Worm (Caenorhabditis elegans): ENCODE data around the gene elks-1.
"Not testable (repeated sequence)": the region's sequence is repeated elsewhere in the genome, so short reads cannot be mapped to it uniquely, and the experiment has no call there.

DNA sequence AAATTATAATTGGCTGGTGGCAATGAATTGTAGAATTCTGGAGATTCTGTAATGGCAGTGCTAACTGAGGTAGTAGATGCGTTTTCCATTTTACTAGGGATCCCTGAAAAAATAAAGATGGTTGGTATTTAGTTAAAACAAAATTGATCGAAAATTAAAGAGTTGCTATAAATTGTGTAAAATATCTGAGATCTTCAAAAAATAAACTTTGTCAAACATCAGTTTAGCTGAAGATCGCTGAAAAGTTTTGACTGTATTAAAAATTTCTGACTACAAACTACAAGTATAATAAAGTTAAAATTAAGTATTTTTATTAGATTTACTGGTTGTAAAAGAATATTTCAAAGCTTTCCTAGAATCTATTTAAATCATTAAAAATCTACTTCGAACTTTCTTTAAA is 40.2 kb upstream of the elks-1 start, which contains the start of gene B0546.5:
- not testable (repeated sequence) for TF ChIP-seq nhr-77 (tag; optimal IDR thresholded peaks at IDR 0.05); elt-3 (tag; optimal IDR thresholded peaks at IDR 0.05); mab-9 (GFP tag; IDR thresholded peaks at IDR 0.05); pax-3 (tag; optimal IDR thresholded peaks at IDR 0.05)
